Fruit fly (Drosophila melanogaster) whole organism, embryonic: ENCODE measurements around the gene Gart.
A peak's percentile ranks its signal among the peaks of the same experiment; 100 is the strongest.

Experiments
- B-H1 ChIP-seq: fragments of 200-800 bp; sonication (Bioruptor generic); IDR thresholded peaks from 3 replicates; pipeline ENCODE4 v1.3.6; 2022; ENCODE audit warnings: missing biosample characterization, missing genetic modification characterization
- Blimp-1 ChIP-seq: fragments of 200-800 bp; sonication (Bioruptor generic); optimal IDR thresholded peaks from 3 replicates; lab custom pipeline; 2018; ENCODE audit warnings: missing biosample characterization, missing genetic modification characterization, mild to moderate bottlenecking, moderate library complexity, missing genetic modification reagents
- CG10209 ChIP-seq: fragments of 200-800 bp; sonication (Bioruptor generic); optimal IDR thresholded peaks from 3 replicates; lab custom pipeline; 2017; ENCODE audit warnings: missing biosample characterization, mild to moderate bottlenecking, missing genetic modification characterization, missing genetic modification reagents
- CG10431 ChIP-seq: fragments of 200-800 bp; sonication (Bioruptor generic); optimal IDR thresholded peaks from 3 replicates; lab custom pipeline; 2018; ENCODE audit warnings: missing biosample characterization, mild to moderate bottlenecking, missing genetic modification characterization
- CG11085 ChIP-seq: fragments of 200-800 bp; sonication (Bioruptor generic); IDR thresholded peaks from 2 replicates; pipeline ENCODE4 v1.3.6; 2022; ENCODE audit warnings: missing biosample characterization, missing genetic modification characterization
- CG11696 ChIP-seq: fragments of 200-800 bp; sonication (Bioruptor generic); IDR thresholded peaks from 2 replicates; pipeline ENCODE4 v1.3.6; 2022; ENCODE audit warnings: missing biosample characterization, missing genetic modification characterization
- CG11723 ChIP-seq: fragments of 200-800 bp; sonication (Bioruptor generic); optimal IDR thresholded peaks from 2 replicates; lab custom pipeline; 2017; ENCODE audit warnings: missing biosample characterization, mild to moderate bottlenecking, missing genetic modification characterization
- CG15479 ChIP-seq: fragments of 200-800 bp; sonication (Bioruptor generic); optimal IDR thresholded peaks from 3 replicates; lab custom pipeline; 2019; ENCODE audit warnings: missing biosample characterization, mild to moderate bottlenecking, missing genetic modification characterization, moderate library complexity
- CG17385 ChIP-seq: fragments of 200-800 bp; sonication (Bioruptor generic); optimal IDR thresholded peaks from 3 replicates; lab custom pipeline; 2018; ENCODE audit warnings: missing biosample characterization, mild to moderate bottlenecking, missing genetic modification characterization
- CG18011 ChIP-seq: fragments of 200-800 bp; sonication (Bioruptor generic); optimal IDR thresholded peaks from 2 replicates; lab custom pipeline; 2017; ENCODE audit warnings: missing biosample characterization, missing genetic modification characterization, mild to moderate bottlenecking, moderate library complexity, missing genotype
- CG2712 ChIP-seq: fragments of 200-800 bp; optimal IDR thresholded peaks from 3 replicates; lab custom pipeline; 2019; ENCODE audit warnings: missing biosample characterization, mild to moderate bottlenecking, missing genetic modification characterization, moderate library complexity
- CG30403 ChIP-seq: fragments of 200-800 bp; sonication (Bioruptor generic); optimal IDR thresholded peaks from 3 replicates; lab custom pipeline; 2016; ENCODE audit warnings: missing biosample characterization, missing genetic modification characterization
- CG3065 ChIP-seq: fragments of 200-800 bp; sonication (Bioruptor generic); optimal IDR thresholded peaks from 2 replicates; lab custom pipeline; 2016; ENCODE audit warnings: missing biosample characterization, missing genetic modification characterization
- CG31388 ChIP-seq: fragments of 200-800 bp; sonication (Bioruptor generic); optimal IDR thresholded peaks from 2 replicates; lab custom pipeline; 2016; ENCODE audit warnings: missing biosample characterization, missing genetic modification characterization
- CG32772 ChIP-seq: fragments of 200-800 bp; sonication (Bioruptor generic); IDR thresholded peaks from 2 replicates; pipeline ENCODE4 v1.3.6; 2022; ENCODE audit warnings: missing biosample characterization, missing genetic modification characterization
- CG3995 ChIP-seq: fragments of 200-800 bp; sonication (Bioruptor generic); optimal IDR thresholded peaks from 3 replicates; lab custom pipeline; 2016; ENCODE audit warnings: missing biosample characterization, missing genetic modification characterization
- CG4730 ChIP-seq: fragments of 200-800 bp; sonication (Bioruptor generic); IDR thresholded peaks from 2 replicates; pipeline ENCODE4 v1.3.6; 2022; ENCODE audit warnings: missing biosample characterization, missing genetic modification characterization
- CG6175 ChIP-seq: fragments of 200-800 bp; sonication (Bioruptor generic); IDR thresholded peaks from 3 replicates; pipeline ENCODE4 v1.3.6; 2022; ENCODE audit warnings: missing biosample characterization, missing genetic modification characterization
- CG6683 ChIP-seq: fragments of 200-800 bp; sonication (Bioruptor generic); optimal IDR thresholded peaks from 2 replicates; lab custom pipeline; 2017; ENCODE audit warnings: missing biosample characterization, mild to moderate bottlenecking, missing genetic modification characterization, missing genetic modification reagents
- CG7372 ChIP-seq: fragments of 200-800 bp; sonication (Bioruptor generic); IDR thresholded peaks from 2 replicates; pipeline ENCODE4 v1.3.6; 2022; ENCODE audit warnings: missing biosample characterization, missing genetic modification characterization
- CG7987 ChIP-seq: fragments of 200-800 bp; sonication (Bioruptor generic); optimal IDR thresholded peaks from 2 replicates; lab custom pipeline; 2018; ENCODE audit warnings: missing biosample characterization, mild to moderate bottlenecking, missing genetic modification characterization, moderate library complexity
- CG8089 ChIP-seq: fragments of 200-800 bp; sonication (Bioruptor generic); optimal IDR thresholded peaks from 3 replicates; lab custom pipeline; 2016; ENCODE audit warnings: missing biosample characterization, missing genetic modification characterization
- Camta ChIP-seq: fragments of 200-800 bp; sonication (Bioruptor generic); optimal IDR thresholded peaks from 2 replicates; lab custom pipeline; 2016; ENCODE audit warnings: missing biosample characterization, missing genetic modification characterization
- D ChIP-seq, 2 experiments: fragments of 200-800 bp in 1 of 2; fragments of >200 bp in 1 of 2; sonication (Bioruptor generic) in 1 of 2; optimal IDR thresholded peaks; 2 replicates in 1 of 2; 3 replicates in 1 of 2; lab custom pipeline; 2017; ENCODE audit warnings: mild to moderate bottlenecking in 1 of 2, missing biosample characterization in 1 of 2, missing genetic modification characterization in 1 of 2, missing genetic modification reagents in 1 of 2
- Fer2 ChIP-seq: fragments of 200-800 bp; sonication (Bioruptor generic); optimal IDR thresholded peaks from 2 replicates; lab custom pipeline; 2018; ENCODE audit warnings: missing biosample characterization, mild to moderate bottlenecking, missing genetic modification characterization, moderate library complexity
- Gug ChIP-seq: fragments of 200-800 bp; sonication (Bioruptor generic); IDR thresholded peaks from 4 replicates; pipeline ENCODE4 v1.3.6; 2022; ENCODE audit warnings: missing biosample characterization, missing genetic modification characterization
- H15 ChIP-seq: fragments of 200-800 bp; sonication (Bioruptor generic); IDR thresholded peaks from 3 replicates; pipeline ENCODE4 v1.3.6; 2022; ENCODE audit warnings: missing biosample characterization, missing genetic modification characterization
- HLHmδ ChIP-seq: fragments of 200-800 bp; sonication (Bioruptor generic); optimal IDR thresholded peaks from 2 replicates; lab custom pipeline; 2018; ENCODE audit warnings: missing biosample characterization, mild to moderate bottlenecking, missing genetic modification characterization, moderate library complexity
- Lpt ChIP-seq: fragments of >200 bp; optimal IDR thresholded peaks from 2 replicates; lab custom pipeline; 2018; ENCODE audit warnings: missing biosample characterization, missing genetic modification characterization
- Mad ChIP-seq: fragments of 200-800 bp; sonication (Bioruptor generic); optimal IDR thresholded peaks from 2 replicates; lab custom pipeline; 2016; ENCODE audit warnings: missing biosample characterization, missing genetic modification characterization
- Nf-YA ChIP-seq: fragments of 200-800 bp; sonication (Bioruptor generic); IDR thresholded peaks from 2 replicates; pipeline ENCODE4 v1.3.6; 2022; ENCODE audit warnings: missing biosample characterization, missing genetic modification characterization
- Oli ChIP-seq: fragments of 200-800 bp; sonication (Bioruptor generic); optimal IDR thresholded peaks from 2 replicates; lab custom pipeline; 2018; ENCODE audit warnings: missing biosample characterization, mild to moderate bottlenecking, missing genetic modification characterization, moderate library complexity
- Taf1 ChIP-seq: fragments of 200-800 bp; sonication (Bioruptor generic); IDR thresholded peaks from 2 replicates; pipeline ENCODE4 v1.3.6; 2022; ENCODE audit warnings: missing biosample characterization, missing genetic modification characterization
- Tbp ChIP-seq: fragments of >200 bp; optimal IDR thresholded peaks from 2 replicates; lab custom pipeline; 2018; ENCODE audit warnings: missing biosample characterization, missing genetic modification characterization
- Usf ChIP-seq: fragments of 200-800 bp; sonication (Bioruptor generic); optimal IDR thresholded peaks from 2 replicates; lab custom pipeline; 2017; ENCODE audit warnings: missing genotype, missing biosample characterization, missing genetic modification characterization
- Xrp1 ChIP-seq: fragments of 200-800 bp; sonication (Bioruptor generic); IDR thresholded peaks from 2 replicates; pipeline ENCODE4 v1.3.6; 2022; ENCODE audit warnings: missing biosample characterization, missing genetic modification characterization
- ac ChIP-seq: fragments of 200-800 bp; sonication (Bioruptor generic); optimal IDR thresholded peaks from 3 replicates; lab custom pipeline; 2017; ENCODE audit warnings: missing biosample characterization, mild to moderate bottlenecking, missing genetic modification characterization
- br ChIP-seq: fragments of >200 bp; optimal IDR thresholded peaks from 2 replicates; lab custom pipeline; 2017
- btn ChIP-seq: fragments of 200-800 bp; sonication (Bioruptor generic); optimal IDR thresholded peaks from 2 replicates; lab custom pipeline; 2016; ENCODE audit warnings: missing biosample characterization, missing genetic modification characterization
- cg ChIP-seq: fragments of 200-800 bp; sonication (Bioruptor generic); optimal IDR thresholded peaks from 3 replicates; lab custom pipeline; 2019; ENCODE audit warnings: missing biosample characterization, mild to moderate bottlenecking, missing genetic modification characterization, moderate library complexity
- dan ChIP-seq: fragments of 200-800 bp; sonication (Bioruptor generic); IDR thresholded peaks from 2 replicates; pipeline ENCODE4 v1.3.6; 2022; ENCODE audit warnings: missing biosample characterization, missing genetic modification characterization
- dmrt11E ChIP-seq: fragments of 200-800 bp; sonication (Bioruptor generic); optimal IDR thresholded peaks from 3 replicates; lab custom pipeline; 2018; ENCODE audit warnings: missing biosample characterization, mild to moderate bottlenecking, missing genetic modification characterization, moderate library complexity
- dysf ChIP-seq: fragments of 200-800 bp; sonication (Bioruptor generic); IDR thresholded peaks from 3 replicates; pipeline ENCODE4 v1.3.6; 2022; ENCODE audit warnings: missing biosample characterization, missing genetic modification characterization
- gem ChIP-seq: fragments of 200-800 bp; sonication (Bioruptor generic); optimal IDR thresholded peaks from 2 replicates; lab custom pipeline; 2019; ENCODE audit warnings: missing biosample characterization, mild to moderate bottlenecking, missing genetic modification characterization, moderate library complexity
- inv ChIP-seq: fragments of 200-800 bp; sonication (Bioruptor generic); IDR thresholded peaks from 2 replicates; pipeline ENCODE4 v1.3.6; 2022; ENCODE audit warnings: missing biosample characterization, missing genetic modification characterization; ENCODE audit not compliant: partially characterized antibody
- klu ChIP-seq: fragments of 200-800 bp; sonication (Bioruptor generic); IDR thresholded peaks from 2 replicates; pipeline ENCODE4 v1.3.6; 2022; ENCODE audit warnings: missing biosample characterization, missing genetic modification characterization
- lbe ChIP-seq: fragments of 200-800 bp; sonication (Bioruptor generic); optimal IDR thresholded peaks from 2 replicates; lab custom pipeline; 2016; ENCODE audit warnings: missing biosample characterization, mild to moderate bottlenecking, missing genetic modification characterization
- luna ChIP-seq: fragments of 200-800 bp; sonication (Bioruptor generic); optimal IDR thresholded peaks from 2 replicates; lab custom pipeline; 2016; ENCODE audit warnings: missing biosample characterization, missing genetic modification characterization
- mirr ChIP-seq: fragments of 200-800 bp; sonication (Bioruptor generic); optimal IDR thresholded peaks from 3 replicates; lab custom pipeline; 2018; ENCODE audit warnings: missing biosample characterization, mild to moderate bottlenecking, missing genetic modification characterization
- pita ChIP-seq: fragments of 200-800 bp; sonication (Bioruptor generic); optimal IDR thresholded peaks from 2 replicates; lab custom pipeline; 2017; ENCODE audit warnings: missing biosample characterization, mild to moderate bottlenecking, missing genetic modification characterization
- sna ChIP-seq: fragments of 200-800 bp; sonication (Bioruptor generic); IDR thresholded peaks from 2 replicates; pipeline ENCODE4 v1.3.6; 2022; ENCODE audit warnings: missing biosample characterization, missing genetic modification characterization; ENCODE audit not compliant: partially characterized antibody

Gart gene

DNA sequence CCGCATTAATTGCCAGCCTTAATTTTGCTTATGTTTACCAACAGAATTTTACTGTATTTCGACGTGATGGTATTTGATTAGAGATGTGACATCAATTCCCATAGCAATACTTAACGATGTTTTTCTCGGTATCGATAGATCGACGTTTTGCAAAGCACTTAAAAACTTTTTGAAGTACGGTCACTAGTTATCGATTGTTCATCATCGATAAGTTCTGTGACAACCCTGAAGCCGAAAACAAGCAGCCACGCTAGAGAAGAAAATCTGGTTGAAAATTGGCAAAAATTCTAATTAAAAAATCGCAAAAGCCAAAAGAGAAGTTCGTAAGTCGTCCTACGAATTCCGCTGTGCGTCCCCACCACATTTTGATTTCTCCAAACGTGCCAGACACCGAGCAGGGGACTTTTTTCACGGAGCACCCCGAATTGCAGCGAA is 8.8 kb upstream of the Gart start, which contains the start of the genes Rab30 and Caper (continued):
- TF ChIP-seq mirr (GFP tag; lab: Kevin White, UChicago): peak; percentile 45
- no peak for TF ChIP-seq Blimp-1 (GFP tag; lab: Kevin White, UChicago)
- no peak for TF ChIP-seq CG10431 (GFP tag; lab: Kevin White, UChicago)
- no peak for TF ChIP-seq CG11723 (GFP tag; lab: Kevin White, UChicago)
- peak; percentile 38; the same call in 1 of the 4 replicates for TF ChIP-seq Gug
- no peak for TF ChIP-seq dysf
- peak; percentile 33 for TF ChIP-seq CG18011 (GFP tag; lab: Kevin White, UChicago)
- no peak for TF ChIP-seq CG15479 (GFP tag; lab: Kevin White, UChicago)
- TF ChIP-seq btn: no peak
- TF ChIP-seq CG3065: no peak
- TF ChIP-seq CG8089 (GFP tag; lab: Kevin White, UChicago): no peak
- TF ChIP-seq B-H1 (GFP tag; lab: Robert Waterston, UW): no peak
- no peak for TF ChIP-seq D (optimal IDR thresholded peaks at IDR 0.05; lab: Kevin White, UChicago)
- TF ChIP-seq D (GFP tag; optimal IDR thresholded peaks at IDR 0.05; lab: Kevin White, UChicago): no peak
- no peak for TF ChIP-seq CG11085 (GFP tag; lab: Robert Waterston, UW)
- TF ChIP-seq Camta (GFP tag; lab: Kevin White, UChicago): no peak
- peak; percentile 61 for TF ChIP-seq CG2712 (tag; lab: Kevin White, UChicago)
- TF ChIP-seq gem (tag; lab: Kevin White, UChicago): no peak
- TF ChIP-seq CG11696: no peak
- no peak for TF ChIP-seq CG6683 (GFP tag; lab: Kevin White, UChicago)
- TF ChIP-seq klu: 0 out of 2 replicates have a peak, but pooled peaks have one; percentile 28
- TF ChIP-seq CG17385 (GFP tag; lab: Kevin White, UChicago): peak; percentile 21
- no peak for TF ChIP-seq Oli
- peak; percentile 46; the same call in 1 of the 2 replicates for TF ChIP-seq CG7372 (GFP tag; lab: Robert Waterston, UW)
- no peak for TF ChIP-seq H15 (GFP tag; lab: Robert Waterston, UW)
- TF ChIP-seq inv (GFP tag; lab: Robert Waterston, UW): peak; percentile 98
- TF ChIP-seq CG31388: no peak
- 0 out of 2 replicates have a peak, but pooled peaks have one; percentile 33 for TF ChIP-seq Xrp1
- TF ChIP-seq luna (GFP tag; lab: Kevin White, UChicago): no peak
- TF ChIP-seq CG30403 (GFP tag; lab: Kevin White, UChicago): peak; percentile 69
- no peak for TF ChIP-seq CG32772 (GFP tag; lab: Robert Waterston, UW)
- TF ChIP-seq CG10209: no peak
- TF ChIP-seq cg (GFP tag; lab: Kevin White, UChicago): no peak
- TF ChIP-seq CG7987 (GFP tag; lab: Kevin White, UChicago): peak; percentile 52
- TF ChIP-seq Lpt (GFP tag; lab: Kevin White, UChicago): no peak
- peak; percentile 9 for TF ChIP-seq Mad (GFP tag; lab: Kevin White, UChicago)
- peak; percentile 62 for TF ChIP-seq lbe (GFP tag; lab: Kevin White, UChicago)
- no peak for TF ChIP-seq pita (GFP tag; lab: Kevin White, UChicago)
- TF ChIP-seq Nf-YA (GFP tag; lab: Robert Waterston, UW): no peak
- TF ChIP-seq Fer2: no peak
- peak; percentile 37 for TF ChIP-seq dmrt11E (tag; lab: Kevin White, UChicago)
- TF ChIP-seq dan (GFP tag; lab: Robert Waterston, UW): no peak
- TF ChIP-seq CG4730 (GFP tag; lab: Robert Waterston, UW): no peak
- peak; percentile 95 for TF ChIP-seq sna (GFP tag; lab: Robert Waterston, UW)
- no peak for TF ChIP-seq HLHmδ
- no peak for TF ChIP-seq br (lab: Kevin White, UChicago)
- TF ChIP-seq Tbp (GFP tag; lab: Kevin White, UChicago): no peak
- TF ChIP-seq ac: no peak
- 0 out of 2 replicates have a peak, but pooled peaks have one; percentile 38 for TF ChIP-seq Taf1 (GFP tag; lab: Robert Waterston, UW)
- no peak for TF ChIP-seq Usf (GFP tag; lab: Kevin White, UChicago)
- no peak for TF ChIP-seq CG6175 (GFP tag; lab: Robert Waterston, UW)
- peak; percentile 84 for TF ChIP-seq CG3995 (GFP tag; lab: Kevin White, UChicago)
